Worm (Caenorhabditis elegans) whole organism, mixed stage, embryonic: ENCODE results near the gene C16C8.18.

Experiments
- M03D4.4 ChIP-seq: sonication (generic microtip); optimal IDR thresholded peaks from 2 replicates; lab custom pipeline; 2017; ENCODE audit warnings: mild to moderate bottlenecking, missing genetic modification characterization, missing compliant biosample characterization
- bed-3 ChIP-seq: fragments of 200-800 bp; sonication (Bioruptor generic); optimal IDR thresholded peaks from 3 replicates; lab custom pipeline; 2018; ENCODE audit warnings: mild to moderate bottlenecking, missing genetic modification characterization, moderate library complexity, missing compliant biosample characterization
- blmp-1 ChIP-seq: fragments of 150-350 bp; optimal IDR thresholded peaks from 2 replicates; lab custom pipeline; 2014; ENCODE audit warnings: missing biosample characterization, missing genetic modification characterization
- ceh-39 ChIP-seq: fragments of 150-350 bp; optimal IDR thresholded peaks from 2 replicates; lab custom pipeline; 2014; ENCODE audit warnings: missing biosample characterization, missing genetic modification characterization
- ceh-43 ChIP-seq: fragments of 200-800 bp; sonication (Bioruptor generic); optimal IDR thresholded peaks from 2 replicates; lab custom pipeline; 2018; ENCODE audit warnings: mild to moderate bottlenecking, missing genetic modification characterization, moderate library complexity, missing compliant biosample characterization
- ceh-83 ChIP-seq: fragments of 200-800 bp; sonication (Bioruptor generic); optimal IDR thresholded peaks from 2 replicates; lab custom pipeline; 2018; ENCODE audit warnings: mild to moderate bottlenecking, missing genetic modification characterization, missing compliant biosample characterization
- ces-1 ChIP-seq: fragments of 150-350 bp; optimal IDR thresholded peaks from 2 replicates; lab custom pipeline; 2014; ENCODE audit warnings: missing biosample characterization, missing genetic modification reagents, missing genetic modification characterization
- cnd-1 ChIP-seq: fragments of 200-800 bp; sonication (Bioruptor generic); optimal IDR thresholded peaks from 2 replicates; lab custom pipeline; 2018; ENCODE audit warnings: mild to moderate bottlenecking, missing genetic modification characterization, missing compliant biosample characterization
- drap-1 ChIP-seq: fragments of 200-800 bp; sonication (Bioruptor generic); optimal IDR thresholded peaks from 3 replicates; lab custom pipeline; 2018; ENCODE audit warnings: mild to moderate bottlenecking, missing genetic modification characterization, missing compliant biosample characterization
- elt-1 ChIP-seq: sonication (generic microtip); optimal IDR thresholded peaks from 2 replicates; lab custom pipeline; 2017; ENCODE audit warnings: missing genetic modification characterization, mild to moderate bottlenecking, missing compliant biosample characterization, antibody characterized with exemption, moderate library complexity, borderline replicate concordance; ENCODE audit not compliant: insufficient read depth
- elt-3 ChIP-seq: fragments of 150-350 bp; optimal IDR thresholded peaks from 2 replicates; lab custom pipeline; 2014; ENCODE audit warnings: missing biosample characterization, missing genetic modification characterization
- flh-1 ChIP-seq: fragments of 200-800 bp; sonication (Bioruptor generic); optimal IDR thresholded peaks from 2 replicates; lab custom pipeline; 2018; ENCODE audit warnings: mild to moderate bottlenecking, missing genetic modification characterization, moderate library complexity, missing compliant biosample characterization
- ham-2 ChIP-seq: fragments of 200-800 bp; sonication (Bioruptor generic); optimal IDR thresholded peaks from 2 replicates; lab custom pipeline; 2018; ENCODE audit warnings: mild to moderate bottlenecking, missing genetic modification characterization, missing compliant biosample characterization
- hlh-1 ChIP-seq: fragments of 150-350 bp; optimal IDR thresholded peaks from 2 replicates; lab custom pipeline; 2014; ENCODE audit warnings: missing biosample characterization, missing genetic modification reagents, missing genetic modification characterization
- lin-13 ChIP-seq: fragments of 150-350 bp; optimal IDR thresholded peaks from 2 replicates; lab custom pipeline; 2014; ENCODE audit warnings: missing biosample characterization, missing genetic modification characterization
- lin-32 ChIP-seq: fragments of 200-800 bp; sonication (Bioruptor generic); optimal IDR thresholded peaks from 2 replicates; lab custom pipeline; 2018; ENCODE audit warnings: mild to moderate bottlenecking, missing genetic modification characterization, missing compliant biosample characterization
- lsy-2 ChIP-seq: fragments of 150-350 bp; optimal IDR thresholded peaks from 2 replicates; lab custom pipeline; 2014; ENCODE audit warnings: missing biosample characterization, missing genetic modification characterization
- mep-1 ChIP-seq: fragments of 150-350 bp; optimal IDR thresholded peaks from 2 replicates; lab custom pipeline; 2017; ENCODE audit warnings: missing biosample characterization, missing genetic modification reagents, missing genetic modification characterization, inconsistent platforms
- mls-2 ChIP-seq: sonication (generic microtip); optimal IDR thresholded peaks from 2 replicates; lab custom pipeline; 2016; ENCODE audit warnings: mild to moderate bottlenecking, missing genetic modification characterization, moderate library complexity, missing compliant biosample characterization
- nhr-12 ChIP-seq: fragments of 150-350 bp; optimal IDR thresholded peaks from 2 replicates; lab custom pipeline; 2014; ENCODE audit warnings: missing biosample characterization, missing genetic modification characterization
- nhr-2 ChIP-seq: fragments of 150-350 bp; optimal IDR thresholded peaks from 2 replicates; lab custom pipeline; 2014; ENCODE audit warnings: missing biosample characterization, missing genetic modification characterization
- nhr-237 ChIP-seq: fragments of 150-350 bp; optimal IDR thresholded peaks from 2 replicates; lab custom pipeline; 2014; ENCODE audit warnings: missing biosample characterization, missing genetic modification characterization
- nhr-28 ChIP-seq: fragments of 150-350 bp; optimal IDR thresholded peaks from 2 replicates; lab custom pipeline; 2014; ENCODE audit warnings: missing biosample characterization, missing genetic modification characterization
- nhr-76 ChIP-seq: sonication (generic microtip); optimal IDR thresholded peaks from 2 replicates; lab custom pipeline; 2017; ENCODE audit warnings: missing biosample characterization, missing genetic modification characterization
- pha-4 ChIP-seq: fragments of 150-350 bp; optimal IDR thresholded peaks from 2 replicates; lab custom pipeline; 2018; ENCODE audit warnings: missing biosample characterization, missing genetic modification reagents, missing genetic modification characterization
- sem-2 ChIP-seq: fragments of 200-800 bp; sonication (Bioruptor generic); optimal IDR thresholded peaks from 2 replicates; lab custom pipeline; 2018; ENCODE audit warnings: mild to moderate bottlenecking, missing genetic modification characterization, missing compliant biosample characterization
- snpc-4 ChIP-seq: fragments of 150-350 bp; optimal IDR thresholded peaks from 2 replicates; lab custom pipeline; 2014; ENCODE audit warnings: missing biosample characterization, missing genetic modification characterization
- sptf-1 ChIP-seq: sonication (generic microtip); optimal IDR thresholded peaks from 2 replicates; lab custom pipeline; 2017; ENCODE audit warnings: mild to moderate bottlenecking, missing genetic modification characterization, moderate library complexity, missing compliant biosample characterization
- tbx-8 ChIP-seq: fragments of 200-800 bp; sonication (Bioruptor generic); optimal IDR thresholded peaks from 2 replicates; lab custom pipeline; 2018; ENCODE audit warnings: mild to moderate bottlenecking, missing genetic modification characterization, moderate library complexity, missing compliant biosample characterization
- unc-39 ChIP-seq: fragments of 150-350 bp; optimal IDR thresholded peaks from 2 replicates; lab custom pipeline; 2014; ENCODE audit warnings: missing biosample characterization, missing genetic modification characterization
- unc-62 ChIP-seq: fragments of 150-350 bp; optimal IDR thresholded peaks from 2 replicates; lab custom pipeline; 2014; ENCODE audit warnings: missing biosample characterization, missing genetic modification reagents, missing genetic modification characterization
- zip-8 ChIP-seq: fragments of 150-350 bp; optimal IDR thresholded peaks from 2 replicates; lab custom pipeline; 2014; ENCODE audit warnings: missing biosample characterization, missing genetic modification characterization
- ztf-11 ChIP-seq: fragments of 150-350 bp; optimal IDR thresholded peaks from 2 replicates; lab custom pipeline; 2014; ENCODE audit warnings: missing biosample characterization, missing genetic modification characterization

C16C8.18 gene

ce11 chrII:3471603-3472002 lies 42.1 kb downstream of the C16C8.18 start, which contains the start of gene Y49F6B.13:
Gene Y49F6B.13 (minus strand): TSS chrII:3471703.
- no peak for TF ChIP-seq flh-1 (GFP tag; lab: Kevin White, UChicago)
- TF ChIP-seq sem-2 (GFP tag; lab: Kevin White, UChicago), result no peak
- TF ChIP-seq ztf-11 (tag; lab: Kevin White, UChicago), result no peak
- no peak for TF ChIP-seq elt-1
- TF ChIP-seq ceh-39 (tag; lab: Kevin White, UChicago), result no peak
- no peak for TF ChIP-seq drap-1 (GFP tag; lab: Kevin White, UChicago)
- no peak for TF ChIP-seq snpc-4 (tag; lab: Kevin White, UChicago)
- TF ChIP-seq sptf-1, result no peak
- no peak for TF ChIP-seq nhr-237 (tag; lab: Kevin White, UChicago)
- no peak for TF ChIP-seq hlh-1 (tag; lab: Kevin White, UChicago)
- no peak for TF ChIP-seq zip-8 (tag; lab: Kevin White, UChicago)
- TF ChIP-seq mls-2 (tag; lab: Kevin White, UChicago), result no peak

ce11 chrII:3472316-3472715 lies 42.8 kb downstream of the C16C8.18 start, which contains the start of gene Y49F6B.12:
Gene Y49F6B.12 (minus strand): TSS chrII:3472416.
- TF ChIP-seq sem-2 (GFP tag; lab: Kevin White, UChicago), result no peak
- no peak for TF ChIP-seq ceh-83 (GFP tag; lab: Kevin White, UChicago)
- TF ChIP-seq sptf-1, result no peak
- no peak for TF ChIP-seq elt-1
- no peak for TF ChIP-seq bed-3 (GFP tag; lab: Kevin White, UChicago)
- TF ChIP-seq unc-39 (tag; lab: Kevin White, UChicago), result no peak
- no peak for TF ChIP-seq ceh-43 (GFP tag; lab: Kevin White, UChicago)
- TF ChIP-seq nhr-2 (tag; lab: Kevin White, UChicago), result no peak
- TF ChIP-seq mls-2 (tag; lab: Kevin White, UChicago), result no peak
- no peak for TF ChIP-seq ham-2 (GFP tag; lab: Kevin White, UChicago)
- TF ChIP-seq M03D4.4 (tag; lab: Kevin White, UChicago), result no peak
- TF ChIP-seq cnd-1, result no peak
- TF ChIP-seq hlh-1 (tag; lab: Kevin White, UChicago), result no peak
- TF ChIP-seq drap-1 (GFP tag; lab: Kevin White, UChicago), result no peak
- no peak for TF ChIP-seq nhr-76 (tag; lab: Kevin White, UChicago)
- TF ChIP-seq, all 35 proteins: peak for 0

DNA sequence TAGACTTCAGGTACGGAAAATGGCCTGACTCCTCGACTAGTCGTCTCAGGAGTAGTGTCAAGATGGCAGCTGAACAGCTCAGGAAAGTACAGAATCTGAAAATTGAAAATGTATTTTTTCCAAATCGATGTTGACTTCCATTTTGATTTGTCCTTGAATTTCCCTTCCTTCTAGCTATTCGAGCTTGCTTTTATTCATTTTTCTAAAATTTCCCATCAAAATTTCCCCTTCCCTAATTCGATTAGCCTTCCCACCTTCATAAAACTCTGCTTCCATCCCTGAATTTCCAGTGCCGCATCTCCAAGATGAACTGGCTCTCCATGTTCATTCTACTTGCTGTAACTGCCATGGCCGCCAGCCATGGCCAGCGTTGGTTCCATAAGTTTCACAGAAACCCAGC lies 43.3 kb downstream of the C16C8.18 start, which contains the start of gene Y49F6B.6:
Gene Y49F6B.6, plus strand, starts transcription at position 301 of the 400 bp plus-strand sequence.
- no peak for TF ChIP-seq lsy-2
- no peak for TF ChIP-seq snpc-4 (tag; lab: Kevin White, UChicago)
- no peak for TF ChIP-seq ceh-83 (GFP tag; lab: Kevin White, UChicago)
- no peak for TF ChIP-seq nhr-237 (tag; lab: Kevin White, UChicago)
- no peak for TF ChIP-seq nhr-2 (tag; lab: Kevin White, UChicago)
- TF ChIP-seq unc-62, result no peak
- no peak for TF ChIP-seq pha-4 (tag; lab: Kevin White, UChicago)
- TF ChIP-seq mep-1 (tag; lab: Kevin White, UChicago), result no peak
- no peak for TF ChIP-seq lin-32 (GFP tag; lab: Kevin White, UChicago)
- no peak for TF ChIP-seq ham-2 (GFP tag; lab: Kevin White, UChicago)
- no peak for TF ChIP-seq nhr-28
- TF ChIP-seq drap-1 (GFP tag; lab: Kevin White, UChicago), result no peak
- no peak for TF ChIP-seq nhr-12 (tag; lab: Kevin White, UChicago)
- TF ChIP-seq ces-1 (GFP tag; lab: Kevin White, UChicago), result no peak
- TF ChIP-seq zip-8 (tag; lab: Kevin White, UChicago), result no peak
- no peak for TF ChIP-seq elt-3 (tag; lab: Kevin White, UChicago)
- no peak for TF ChIP-seq ztf-11 (tag; lab: Kevin White, UChicago)

- TF ChIP-seq ceh-43 (GFP tag; lab: Kevin White, UChicago) (no peak), sem-2 (GFP tag; lab: Kevin White, UChicago) (no peak), mep-1 (tag; lab: Kevin White, UChicago) (no peak), drap-1 (GFP tag; lab: Kevin White, UChicago) (no peak), mls-2 (tag; lab: Kevin White, UChicago) (no peak), ham-2 (GFP tag; lab: Kevin White, UChicago) (no peak), nhr-28 (no peak), nhr-2 (tag; lab: Kevin White, UChicago) (no peak), ztf-11 (tag; lab: Kevin White, UChicago) (no peak), nhr-12 (tag; lab: Kevin White, UChicago) (no peak), lin-13 (tag; lab: Kevin White, UChicago) (no peak), lsy-2 (no peak), tbx-8 (no peak), cnd-1 (no peak), flh-1 (GFP tag; lab: Kevin White, UChicago) (no peak), ces-1 (GFP tag; lab: Kevin White, UChicago) (no peak), ceh-39 (tag; lab: Kevin White, UChicago) (no peak), unc-62 (no peak), blmp-1 (tag; lab: Kevin White, UChicago) (no peak), hlh-1 (tag; lab: Kevin White, UChicago) (no peak)
Measured at ce11 chrII:3473744-3474143, 44.2 kb downstream of the C16C8.18 start, which contains the start of gene sdz-32. Gene sdz-32 (plus strand): TSS chrII:3474044.
